Worm (Caenorhabditis elegans): Measurements from ENCODE around the gene zig-8.

- TF ChIP-seq ama-1 (optimal IDR thresholded peaks at IDR 0.05), result no peak
- TF ChIP-seq hmg-4 (GFP tag; optimal IDR thresholded peaks at IDR 0.05), result no peak
- TF ChIP-seq pes-1 (GFP tag; IDR thresholded peaks at IDR 0.05), result no peak
- TF ChIP-seq hnd-1 (tag; optimal IDR thresholded peaks at IDR 0.05), result no peak
- no peak for TF ChIP-seq ceh-13 (GFP tag; optimal IDR thresholded peaks at IDR 0.05)
- no peak for TF ChIP-seq tbx-11 (GFP tag; IDR thresholded peaks at IDR 0.05)
- no peak for TF ChIP-seq aly-1 (tag; optimal IDR thresholded peaks at IDR 0.05)
- no peak for TF ChIP-seq hmbx-1 (tag; optimal IDR thresholded peaks at IDR 0.05)
- no peak for TF ChIP-seq flt-1 (GFP tag; IDR thresholded peaks at IDR 0.05)
- no peak for TF ChIP-seq tra-4 (tag; optimal IDR thresholded peaks at IDR 0.05)
- TF ChIP-seq B0310.2 (tag; optimal IDR thresholded peaks at IDR 0.05), result no peak
- TF ChIP-seq sea-1 (GFP tag; conservative IDR thresholded peaks at IDR 0.05), result no peak
- no peak for TF ChIP-seq ets-7 (tag; optimal IDR thresholded peaks at IDR 0.05)
Observed at ce11 chrIII:13164902-13165301, 45.3 kb downstream of the zig-8 start.

All from whole organism, early embryonic.